Worm (Caenorhabditis elegans) whole organism, L4/young adult: ENCODE measurements around the gene irld-57.

Experiments used
- W03F9.2 ChIP-seq: fragments of 150-350 bp; optimal IDR thresholded peaks from 2 replicates; lab custom pipeline; 2014; ENCODE audit warnings: missing biosample characterization, missing genetic modification characterization
- dao-5 ChIP-seq: sonication (generic microtip); optimal IDR thresholded peaks from 2 replicates; lab custom pipeline; 2016; ENCODE audit warnings: missing genotype, missing genetic modification characterization, moderate library complexity, missing compliant biosample characterization
- him-1 ChIP-seq: sonication (generic microtip); optimal IDR thresholded peaks from 2 replicates; lab custom pipeline; 2016; ENCODE audit warnings: missing genotype, missing genetic modification reagents, missing genetic modification characterization, missing compliant biosample characterization

DNA sequence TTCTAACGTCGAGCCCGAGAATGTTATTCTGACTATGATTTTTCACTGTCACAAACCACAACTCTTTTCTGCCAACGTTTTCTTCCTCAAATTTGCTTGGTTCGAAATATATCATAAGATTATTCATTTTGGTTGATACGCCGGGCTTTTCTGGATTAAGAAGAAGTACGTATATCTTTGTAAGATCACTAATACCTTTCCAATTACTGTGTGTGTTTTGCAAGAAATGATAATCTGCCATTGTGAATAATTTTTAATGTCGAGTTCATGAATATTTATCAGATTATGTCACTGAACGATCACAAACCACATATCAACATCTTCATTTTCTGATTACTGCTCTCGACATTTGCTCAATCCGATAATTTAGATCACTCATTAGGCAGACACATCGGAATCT is 40.9 kb downstream of the irld-57 start, which contains the start of gene nhr-196:
- TF ChIP-seq him-1 (tag; lab: Kevin White, UChicago) (no peak), W03F9.2 (tag; lab: Kevin White, UChicago) (no peak), dao-5 (tag; lab: Kevin White, UChicago) (no peak)
